Worm (Caenorhabditis elegans): ENCODE measurements around the gene Y57G11B.2.

ce11 chrIV:14606469-14606868, 41.3 kb downstream of the Y57G11B.2 start:
- no peak for TF ChIP-seq pha-4 (tag; optimal IDR thresholded peaks at IDR 0.05)
- TF ChIP-seq nhr-11 (tag; optimal IDR thresholded peaks at IDR 0.05) = peak; percentile 72
- TF ChIP-seq ama-1 (optimal IDR thresholded peaks at IDR 0.05) = no peak
- no peak for TF ChIP-seq zip-5 (tag; optimal IDR thresholded peaks at IDR 0.05)
- no peak for TF ChIP-seq tbx-2 (tag; optimal IDR thresholded peaks at IDR 0.05)
- TF ChIP-seq ceh-19 (GFP tag; optimal IDR thresholded peaks at IDR 0.05) = no peak
- TF ChIP-seq sdc-2 (tag; optimal IDR thresholded peaks at IDR 0.05) = no peak
- TF ChIP-seq dve-1 (tag; optimal IDR thresholded peaks at IDR 0.05) = no peak
- TF ChIP-seq dmd-4 (tag; optimal IDR thresholded peaks at IDR 0.05; ENCODE audit: borderline replicate concordance) = no peak
